Fruit fly (Drosophila melanogaster): ENCODE data around the gene ppk28.
A peak's percentile ranks its signal among the peaks of the same experiment; 100 is the strongest.

ppk28 gene

dm6 chrX:16782175-16782916, 23.5 kb upstream of the ppk28 start (continued):
- TF ChIP-seq shn (GFP tag; optimal IDR thresholded peaks at IDR 0.05), result peak; percentile 30
- TF ChIP-seq ci (GFP tag; IDR thresholded peaks at IDR 0.05), result 0 out of 3 replicates have a peak, but pooled peaks have one; percentile 65
- TF ChIP-seq CG4617 (GFP tag; optimal IDR thresholded peaks at IDR 0.05; ENCODE audit: borderline replicate concordance), result no peak
- TF ChIP-seq slou (GFP tag; optimal IDR thresholded peaks at IDR 0.05), result peak; percentile 35
- peak; percentile 40 for TF ChIP-seq Chrac-16 (GFP tag; optimal IDR thresholded peaks at IDR 0.05)
- no peak for TF ChIP-seq cg (GFP tag; optimal IDR thresholded peaks at IDR 0.05)
- TF ChIP-seq Dek (tag; optimal IDR thresholded peaks at IDR 0.05), result no peak
- TF ChIP-seq CG11696 (GFP tag; IDR thresholded peaks at IDR 0.05), result peak; percentile 41; the same call in 1 of the 2 replicates
- peak; percentile 60; the same call in 1 of the 2 replicates for TF ChIP-seq stc (GFP tag; IDR thresholded peaks at IDR 0.05)
- no peak for TF ChIP-seq CG17612 (GFP tag; IDR thresholded peaks at IDR 0.05)
- no peak for TF ChIP-seq CG1792 (GFP tag; optimal IDR thresholded peaks at IDR 0.05)
- TF ChIP-seq B-H1 (GFP tag; IDR thresholded peaks at IDR 0.05), result no peak
- no peak for TF ChIP-seq h (optimal IDR thresholded peaks at IDR 0.05)
- TF ChIP-seq Eip74EF (GFP tag; optimal IDR thresholded peaks at IDR 0.05), result no peak
- TF ChIP-seq Atf6 (GFP tag; IDR thresholded peaks at IDR 0.05), result peak; percentile 42; the same call in 1 of the 2 replicates
- peak; percentile 4 for TF ChIP-seq tap (tag; optimal IDR thresholded peaks at IDR 0.05)
- no peak for TF ChIP-seq dati (GFP tag; IDR thresholded peaks at IDR 0.05)
- no peak for TF ChIP-seq CG12744 (GFP tag; optimal IDR thresholded peaks at IDR 0.05)
- TF ChIP-seq Doc2 (GFP tag; IDR thresholded peaks at IDR 0.05), result no peak
- no peak for TF ChIP-seq CG16813 (GFP tag; IDR thresholded peaks at IDR 0.05; ENCODE audit: partially characterized antibody)
- TF ChIP-seq CG12769 (tag; optimal IDR thresholded peaks at IDR 0.05), result peak; percentile 41
- TF ChIP-seq Camta (GFP tag; optimal IDR thresholded peaks at IDR 0.05), result peak; percentile 19
- peak; percentile 50; the same call in 1 of the 3 replicates for TF ChIP-seq CG11695 (GFP tag; IDR thresholded peaks at IDR 0.05)
- no peak for TF ChIP-seq CG7271 (tag; optimal IDR thresholded peaks at IDR 0.05)
- no peak for TF ChIP-seq Tbp (GFP tag; optimal IDR thresholded peaks at IDR 0.05)
- TF ChIP-seq wdn (GFP tag; IDR thresholded peaks at IDR 0.05), result 0 out of 2 replicates have a peak, but pooled peaks have one; percentile 35
- peak; percentile 47 for TF ChIP-seq grau (tag; optimal IDR thresholded peaks at IDR 0.05)
- peak; percentile 90 for TF ChIP-seq sr (GFP tag; IDR thresholded peaks at IDR 0.05)
- peak; percentile 36; the same call in 1 of the 3 replicates for TF ChIP-seq CG7357 (GFP tag; IDR thresholded peaks at IDR 0.05)
- TF ChIP-seq fd96Cb (tag; optimal IDR thresholded peaks at IDR 0.05), result peak; percentile 42
- peak; percentile 55; the same call in 2 of the 3 replicates for TF ChIP-seq CG17361 (GFP tag; IDR thresholded peaks at IDR 0.05)
- TF ChIP-seq wek (GFP tag; optimal IDR thresholded peaks at IDR 0.05), result no peak
- no peak for TF ChIP-seq unc-4 (GFP tag; IDR thresholded peaks at IDR 0.05; ENCODE audit: partially characterized antibody)
- no peak for TF ChIP-seq CG6175 (GFP tag; IDR thresholded peaks at IDR 0.05)
- peak in 1 of 2 experiments; percentile 31 for TF ChIP-seq Trl (optimal IDR thresholded peaks at IDR 0.05)
- peak; percentile 50 for TF ChIP-seq Trl (GFP tag; optimal IDR thresholded peaks at IDR 0.05)
- TF ChIP-seq Side (GFP tag; optimal IDR thresholded peaks at IDR 0.05), result peak; percentile 50
- TF ChIP-seq oc (tag; optimal IDR thresholded peaks at IDR 0.05), result no peak
- no peak for TF ChIP-seq Elba2 (GFP tag; optimal IDR thresholded peaks at IDR 0.05)
- TF ChIP-seq Asciz (GFP tag; optimal IDR thresholded peaks at IDR 0.05), result peak; percentile 25
- peak; percentile 47 for TF ChIP-seq HLH54F (GFP tag; optimal IDR thresholded peaks at IDR 0.05)
- no peak for TF ChIP-seq gro (GFP tag; optimal IDR thresholded peaks at IDR 0.05)
- peak; percentile 43; the same call in 1 of the 2 replicates for TF ChIP-seq sens-2 (GFP tag; IDR thresholded peaks at IDR 0.05)
- TF ChIP-seq CG11504 (tag; optimal IDR thresholded peaks at IDR 0.05), result peak; percentile 60
- TF ChIP-seq CG6813 (GFP tag; optimal IDR thresholded peaks at IDR 0.05), result peak; percentile 9
- TF ChIP-seq CG8765 (GFP tag; IDR thresholded peaks at IDR 0.05), result no peak
- TF ChIP-seq Rx (GFP tag; IDR thresholded peaks at IDR 0.05), result peak; percentile 52; the same call in 1 of the 2 replicates
- TF ChIP-seq CG4820 (GFP tag; optimal IDR thresholded peaks at IDR 0.05), result peak; percentile 37
- TF ChIP-seq Med (GFP tag), result peak; percentile 87
- peak; percentile 40 for TF ChIP-seq E2f1 (GFP tag; IDR thresholded peaks at IDR 0.05)

Measured in whole organism, embryonic.